Worm (Caenorhabditis elegans) whole organism, mixed stage, embryonic: ENCODE data around the gene T05B4.12.

ENCODE experiments used
- M03D4.4 ChIP-seq: sonication (generic microtip); optimal IDR thresholded peaks from 2 replicates; lab custom pipeline; 2017; ENCODE audit warnings: mild to moderate bottlenecking, missing genetic modification characterization, missing compliant biosample characterization
- bed-3 ChIP-seq: fragments of 200-800 bp; sonication (Bioruptor generic); optimal IDR thresholded peaks from 3 replicates; lab custom pipeline; 2018; ENCODE audit warnings: mild to moderate bottlenecking, missing genetic modification characterization, moderate library complexity, missing compliant biosample characterization
- blmp-1 ChIP-seq: fragments of 150-350 bp; optimal IDR thresholded peaks from 2 replicates; lab custom pipeline; 2014; ENCODE audit warnings: missing biosample characterization, missing genetic modification characterization
- ceh-39 ChIP-seq: fragments of 150-350 bp; optimal IDR thresholded peaks from 2 replicates; lab custom pipeline; 2014; ENCODE audit warnings: missing biosample characterization, missing genetic modification characterization
- ceh-43 ChIP-seq: fragments of 200-800 bp; sonication (Bioruptor generic); optimal IDR thresholded peaks from 2 replicates; lab custom pipeline; 2018; ENCODE audit warnings: mild to moderate bottlenecking, missing genetic modification characterization, moderate library complexity, missing compliant biosample characterization
- ceh-83 ChIP-seq: fragments of 200-800 bp; sonication (Bioruptor generic); optimal IDR thresholded peaks from 2 replicates; lab custom pipeline; 2018; ENCODE audit warnings: mild to moderate bottlenecking, missing genetic modification characterization, missing compliant biosample characterization
- cnd-1 ChIP-seq: fragments of 200-800 bp; sonication (Bioruptor generic); optimal IDR thresholded peaks from 2 replicates; lab custom pipeline; 2018; ENCODE audit warnings: mild to moderate bottlenecking, missing genetic modification characterization, missing compliant biosample characterization
- elt-1 ChIP-seq: sonication (generic microtip); optimal IDR thresholded peaks from 2 replicates; lab custom pipeline; 2017; ENCODE audit warnings: missing genetic modification characterization, mild to moderate bottlenecking, missing compliant biosample characterization, antibody characterized with exemption, moderate library complexity, borderline replicate concordance; ENCODE audit not compliant: insufficient read depth
- elt-3 ChIP-seq: fragments of 150-350 bp; optimal IDR thresholded peaks from 2 replicates; lab custom pipeline; 2014; ENCODE audit warnings: missing biosample characterization, missing genetic modification characterization
- flh-1 ChIP-seq: fragments of 200-800 bp; sonication (Bioruptor generic); optimal IDR thresholded peaks from 2 replicates; lab custom pipeline; 2018; ENCODE audit warnings: mild to moderate bottlenecking, missing genetic modification characterization, moderate library complexity, missing compliant biosample characterization
- ham-2 ChIP-seq: fragments of 200-800 bp; sonication (Bioruptor generic); optimal IDR thresholded peaks from 2 replicates; lab custom pipeline; 2018; ENCODE audit warnings: mild to moderate bottlenecking, missing genetic modification characterization, missing compliant biosample characterization
- hlh-1 ChIP-seq: fragments of 150-350 bp; optimal IDR thresholded peaks from 2 replicates; lab custom pipeline; 2014; ENCODE audit warnings: missing biosample characterization, missing genetic modification reagents, missing genetic modification characterization
- lin-13 ChIP-seq: fragments of 150-350 bp; optimal IDR thresholded peaks from 2 replicates; lab custom pipeline; 2014; ENCODE audit warnings: missing biosample characterization, missing genetic modification characterization
- lin-32 ChIP-seq: fragments of 200-800 bp; sonication (Bioruptor generic); optimal IDR thresholded peaks from 2 replicates; lab custom pipeline; 2018; ENCODE audit warnings: mild to moderate bottlenecking, missing genetic modification characterization, missing compliant biosample characterization
- lsy-2 ChIP-seq: fragments of 150-350 bp; optimal IDR thresholded peaks from 2 replicates; lab custom pipeline; 2014; ENCODE audit warnings: missing biosample characterization, missing genetic modification characterization
- mab-5 ChIP-seq: fragments of 150-350 bp; optimal IDR thresholded peaks from 2 replicates; lab custom pipeline; 2014; ENCODE audit warnings: missing biosample characterization, missing genetic modification characterization
- mep-1 ChIP-seq: fragments of 150-350 bp; optimal IDR thresholded peaks from 2 replicates; lab custom pipeline; 2017; ENCODE audit warnings: missing biosample characterization, missing genetic modification reagents, missing genetic modification characterization, inconsistent platforms
- mls-2 ChIP-seq: sonication (generic microtip); optimal IDR thresholded peaks from 2 replicates; lab custom pipeline; 2016; ENCODE audit warnings: mild to moderate bottlenecking, missing genetic modification characterization, moderate library complexity, missing compliant biosample characterization
- nhr-12 ChIP-seq: fragments of 150-350 bp; optimal IDR thresholded peaks from 2 replicates; lab custom pipeline; 2014; ENCODE audit warnings: missing biosample characterization, missing genetic modification characterization
- nhr-2 ChIP-seq: fragments of 150-350 bp; optimal IDR thresholded peaks from 2 replicates; lab custom pipeline; 2014; ENCODE audit warnings: missing biosample characterization, missing genetic modification characterization
- nhr-237 ChIP-seq: fragments of 150-350 bp; optimal IDR thresholded peaks from 2 replicates; lab custom pipeline; 2014; ENCODE audit warnings: missing biosample characterization, missing genetic modification characterization
- sem-2 ChIP-seq: fragments of 200-800 bp; sonication (Bioruptor generic); optimal IDR thresholded peaks from 2 replicates; lab custom pipeline; 2018; ENCODE audit warnings: mild to moderate bottlenecking, missing genetic modification characterization, missing compliant biosample characterization
- tbx-8 ChIP-seq: fragments of 200-800 bp; sonication (Bioruptor generic); optimal IDR thresholded peaks from 2 replicates; lab custom pipeline; 2018; ENCODE audit warnings: mild to moderate bottlenecking, missing genetic modification characterization, moderate library complexity, missing compliant biosample characterization
- unc-120 ChIP-seq: sonication (generic microtip); optimal IDR thresholded peaks from 2 replicates; lab custom pipeline; 2017; ENCODE audit warnings: missing genetic modification characterization, missing compliant biosample characterization; ENCODE audit not compliant: poor library complexity, severe bottlenecking
- unc-39 ChIP-seq: fragments of 150-350 bp; optimal IDR thresholded peaks from 2 replicates; lab custom pipeline; 2014; ENCODE audit warnings: missing biosample characterization, missing genetic modification characterization
- unc-62 ChIP-seq: fragments of 150-350 bp; optimal IDR thresholded peaks from 2 replicates; lab custom pipeline; 2014; ENCODE audit warnings: missing biosample characterization, missing genetic modification reagents, missing genetic modification characterization
- zip-8 ChIP-seq: fragments of 150-350 bp; optimal IDR thresholded peaks from 2 replicates; lab custom pipeline; 2014; ENCODE audit warnings: missing biosample characterization, missing genetic modification characterization
- ztf-11 ChIP-seq: fragments of 150-350 bp; optimal IDR thresholded peaks from 2 replicates; lab custom pipeline; 2014; ENCODE audit warnings: missing biosample characterization, missing genetic modification characterization

Gene T05B4.12

ce11 chrV:4134728-4135127 lies 8.9 kb upstream of the T05B4.12 start, which contains the start of gene lgc-1:
Gene lgc-1, plus strand, starts transcription at chrV:4135028.
- no peak for TF ChIP-seq unc-62 (GFP tag; lab: Kevin White, UChicago)
- TF ChIP-seq nhr-2 (tag; lab: Kevin White, UChicago), result no peak
- TF ChIP-seq tbx-8 (GFP tag; lab: Kevin White, UChicago), result no peak
- no peak for TF ChIP-seq ham-2
- no peak for TF ChIP-seq nhr-237 (tag; lab: Kevin White, UChicago)
- TF ChIP-seq bed-3 (GFP tag; lab: Kevin White, UChicago), result no peak
- TF ChIP-seq M03D4.4 (tag; lab: Kevin White, UChicago), result no peak
- TF ChIP-seq lin-32 (GFP tag; lab: Kevin White, UChicago), result no peak
- no peak for TF ChIP-seq sem-2 (GFP tag; lab: Kevin White, UChicago)
- no peak for TF ChIP-seq lsy-2
- no peak for TF ChIP-seq elt-3
- no peak for TF ChIP-seq blmp-1 (tag; lab: Kevin White, UChicago)

- peak; percentile 41 for TF ChIP-seq unc-62 (GFP tag; lab: Kevin White, UChicago)
- no peak for TF ChIP-seq unc-39 (tag; lab: Kevin White, UChicago)
- TF ChIP-seq unc-120 (tag; lab: Kevin White, UChicago), result no peak
- TF ChIP-seq lin-13 (tag; lab: Kevin White, UChicago), result no peak
- no peak for TF ChIP-seq nhr-2 (tag; lab: Kevin White, UChicago)
- no peak for TF ChIP-seq ceh-83 (GFP tag; lab: Kevin White, UChicago)
- TF ChIP-seq zip-8 (tag; lab: Kevin White, UChicago), result no peak
- TF ChIP-seq elt-1 (tag; lab: Kevin White, UChicago), result no peak
- no peak for TF ChIP-seq mls-2 (tag; lab: Kevin White, UChicago)
- no peak for TF ChIP-seq cnd-1
- TF ChIP-seq mab-5 (tag; lab: Kevin White, UChicago), result no peak
- TF ChIP-seq lsy-2, result no peak
- TF ChIP-seq sem-2 (GFP tag; lab: Kevin White, UChicago), result no peak
- peak; percentile 87 for TF ChIP-seq elt-3
- peak; percentile 31 for TF ChIP-seq nhr-237 (tag; lab: Kevin White, UChicago)
- no peak for TF ChIP-seq blmp-1 (tag; lab: Kevin White, UChicago)
- TF ChIP-seq ztf-11 (tag; lab: Kevin White, UChicago), result no peak
- TF ChIP-seq hlh-1 (tag; lab: Kevin White, UChicago), result no peak
- TF ChIP-seq lin-32 (GFP tag; lab: Kevin White, UChicago), result no peak
- TF ChIP-seq, all 35 proteins: peak for 3
These were observed 5.7 kb upstream of the T05B4.12 start, which contains the start of gene nhr-57 for ce11 chrV:4131471-4131939. Gene nhr-57, plus strand, starts transcription at chrV:4131889.

ce11 chrV:4129604-4130003 lies 3.8 kb upstream of the T05B4.12 start, which contains the start of gene phat-4:
Gene phat-4, plus strand, starts transcription at chrV:4129904.
- TF ChIP-seq flh-1 (no peak), hlh-1 (tag; lab: Kevin White, UChicago) (no peak), ceh-39 (tag; lab: Kevin White, UChicago) (no peak), lsy-2 (no peak), nhr-12 (tag; lab: Kevin White, UChicago) (no peak), unc-120 (tag; lab: Kevin White, UChicago) (no peak), ham-2 (no peak), mls-2 (tag; lab: Kevin White, UChicago) (no peak), M03D4.4 (tag; lab: Kevin White, UChicago) (no peak), ztf-11 (tag; lab: Kevin White, UChicago) (no peak), cnd-1 (no peak), mep-1 (tag; lab: Kevin White, UChicago) (no peak), lin-32 (GFP tag; lab: Kevin White, UChicago) (no peak), ceh-83 (GFP tag; lab: Kevin White, UChicago) (no peak)

ce11 chrV:4127435-4127834 lies 1.6 kb upstream of the T05B4.12 start, which contains the start of gene T05B4.13:
Gene T05B4.13, minus strand, starts transcription at chrV:4127535.
- TF ChIP-seq mls-2 (tag; lab: Kevin White, UChicago), result no peak
- TF ChIP-seq flh-1, result no peak

ce11 chrV:4122415-4122814 lies 3.4 kb downstream of the T05B4.12 start, which contains the start of gene phat-5:
Gene phat-5, minus strand, starts transcription at chrV:4122515.
- TF ChIP-seq bed-3 (GFP tag; lab: Kevin White, UChicago) (no peak), lin-13 (tag; lab: Kevin White, UChicago) (no peak)

- TF ChIP-seq ceh-43, result no peak
- TF ChIP-seq lsy-2, result no peak
- no peak for TF ChIP-seq unc-39 (tag; lab: Kevin White, UChicago)
- no peak for TF ChIP-seq blmp-1 (tag; lab: Kevin White, UChicago)
- no peak for TF ChIP-seq cnd-1
- no peak for TF ChIP-seq ceh-39 (tag; lab: Kevin White, UChicago)
- no peak for TF ChIP-seq nhr-2 (tag; lab: Kevin White, UChicago)
- no peak for TF ChIP-seq unc-120 (tag; lab: Kevin White, UChicago)
- TF ChIP-seq elt-3, result no peak
- no peak for TF ChIP-seq mep-1 (tag; lab: Kevin White, UChicago)
- no peak for TF ChIP-seq tbx-8 (GFP tag; lab: Kevin White, UChicago)
- TF ChIP-seq nhr-237 (tag; lab: Kevin White, UChicago), result no peak
- TF ChIP-seq M03D4.4 (tag; lab: Kevin White, UChicago), result no peak
- no peak for TF ChIP-seq hlh-1 (tag; lab: Kevin White, UChicago)
- TF ChIP-seq ztf-11 (tag; lab: Kevin White, UChicago), result no peak
- TF ChIP-seq nhr-12 (tag; lab: Kevin White, UChicago), result no peak
- TF ChIP-seq ceh-83 (GFP tag; lab: Kevin White, UChicago), result no peak
These were observed 5.2 kb downstream of the T05B4.12 start, which contains the start of gene T05B4.10 for ce11 chrV:4120629-4121028. Gene T05B4.10, minus strand, starts transcription at chrV:4120729.
